Worm (Caenorhabditis elegans): ENCODE data around the gene Y48G9A.9.

- TF ChIP-seq nhr-237 (tag; optimal IDR thresholded peaks at IDR 0.05) (no peak), ama-1 (optimal IDR thresholded peaks at IDR 0.05) (no peak), vab-7 (GFP tag; IDR thresholded peaks at IDR 0.05) (no peak), snpc-4 (tag; optimal IDR thresholded peaks at IDR 0.05) (no peak), ztf-11 (tag; optimal IDR thresholded peaks at IDR 0.05) (no peak)
These were observed 42.7 kb upstream of the Y48G9A.9 start for ce11 chrIII:2049825-2050224.

Measured in whole organism, L4 larva.